Worm (Caenorhabditis elegans) whole organism, L1 larva: ENCODE results near the gene nspb-5.

Experiments
- ceh-63 ChIP-seq: fragments of 200-800 bp; sonication (Bioruptor generic); optimal IDR thresholded peaks from 2 replicates; lab custom pipeline; 2018; ENCODE audit warnings: mild to moderate bottlenecking, missing genetic modification characterization, missing compliant biosample characterization
- ceh-88 ChIP-seq: fragments of 200-800 bp; sonication (Bioruptor generic); IDR thresholded peaks from 2 replicates; pipeline ENCODE4 v1.3.6; 2022; ENCODE audit warnings: missing genetic modification characterization, missing compliant biosample characterization
- egl-27 ChIP-seq, 2 experiments: fragments of 150-350 bp in 1 of 2; sonication (generic microtip); optimal IDR thresholded peaks; 3 replicates each; lab custom pipeline; 2017 to 2018; ENCODE audit warnings: missing biosample characterization in 2 of 2, missing genetic modification characterization in 2 of 2, missing genetic modification reagents in 2 of 2
- elt-2 ChIP-seq: sonication (generic microtip); optimal IDR thresholded peaks from 2 replicates; lab custom pipeline; 2016; ENCODE audit warnings: missing genetic modification characterization, mild to moderate bottlenecking, inconsistent platforms, missing compliant biosample characterization, missing genetic modification reagents
- elt-3 ChIP-seq, 6 experiments: fragments of 150-350 bp in 1 of 6; sonication (generic microtip); optimal IDR thresholded peaks; 2 replicates each; lab custom pipeline; 2017 to 2018; ENCODE audit warnings: missing biosample characterization in 6 of 6, missing genetic modification characterization in 6 of 6, inconsistent platforms in 1 of 6
- fkh-10 ChIP-seq: sonication (generic microtip); optimal IDR thresholded peaks from 2 replicates; lab custom pipeline; 2017; ENCODE audit warnings: missing biosample characterization, missing genetic modification reagents, missing genetic modification characterization
- irx-1 ChIP-seq: sonication (generic microtip); optimal IDR thresholded peaks from 2 replicates; lab custom pipeline; 2016; ENCODE audit warnings: missing genetic modification characterization, missing compliant biosample characterization
- isw-1 ChIP-seq: fragments of 200-800 bp; sonication (Bioruptor generic); IDR thresholded peaks from 2 replicates; pipeline ENCODE4 v1.3.6; 2022; ENCODE audit warnings: missing genetic modification characterization, missing compliant biosample characterization
- lin-39 ChIP-seq: fragments of 150-350 bp; optimal IDR thresholded peaks from 2 replicates; lab custom pipeline; 2014; ENCODE audit warnings: missing biosample characterization, missing genetic modification reagents, missing genetic modification characterization
- lir-3 ChIP-seq: sonication (generic microtip); optimal IDR thresholded peaks from 2 replicates; lab custom pipeline; 2016; ENCODE audit warnings: mild to moderate bottlenecking, missing genetic modification characterization, moderate library complexity, missing compliant biosample characterization; ENCODE audit not compliant: poor library complexity
- nhr-12 ChIP-seq: sonication (generic microtip); optimal IDR thresholded peaks from 2 replicates; lab custom pipeline; 2017; ENCODE audit warnings: missing biosample characterization, missing genetic modification characterization
- nhr-237 ChIP-seq: fragments of 150-350 bp; optimal IDR thresholded peaks from 2 replicates; lab custom pipeline; 2014; ENCODE audit warnings: missing biosample characterization, missing genetic modification characterization
- sptf-1 ChIP-seq: fragments of 150-350 bp; optimal IDR thresholded peaks from 2 replicates; lab custom pipeline; 2014; ENCODE audit warnings: missing biosample characterization, missing genetic modification characterization
- ztf-4 ChIP-seq: fragments of 150-350 bp; optimal IDR thresholded peaks from 2 replicates; lab custom pipeline; 2014; ENCODE audit warnings: missing biosample characterization, missing genetic modification characterization

- no peak for TF ChIP-seq ztf-4 (tag; lab: Kevin White, UChicago)
- no peak for TF ChIP-seq irx-1 (tag; lab: Kevin White, UChicago)
- no peak for TF ChIP-seq elt-2 (tag; lab: Kevin White, UChicago)
- no peak for TF ChIP-seq ceh-88 (GFP tag; lab: Robert Waterston, UW)
- TF ChIP-seq nhr-237 (tag; lab: Kevin White, UChicago) = no peak
- no peak for TF ChIP-seq nhr-12
- TF ChIP-seq lin-39 (tag; lab: Kevin White, UChicago) = no peak
- no peak for TF ChIP-seq isw-1
- TF ChIP-seq sptf-1 (tag; lab: Kevin White, UChicago) = no peak
- TF ChIP-seq egl-27 (tag; optimal IDR thresholded peaks at IDR 0.05; lab: Kevin White, UChicago) = no peak
- no peak for TF ChIP-seq fkh-10
- TF ChIP-seq lir-3 (tag; lab: Kevin White, UChicago) = no peak
- TF ChIP-seq elt-3 (tag; optimal IDR thresholded peaks at IDR 0.05; lab: Kevin White, UChicago) = no peak
- TF ChIP-seq ceh-63 (GFP tag; lab: Kevin White, UChicago) = no peak
Observed at ce11 chrIV:6618607-6619006, 19.8 kb downstream of the nspb-5 start.
